Fruit fly (Drosophila melanogaster) whole organism, embryonic: Measurements from ENCODE around the gene Tmhs.
A peak's percentile ranks its signal among the peaks of the same experiment; 100 is the strongest.

Source experiments
- Ada2b ChIP-seq: fragments of 200-800 bp; sonication (Bioruptor generic); IDR thresholded peaks from 2 replicates; pipeline ENCODE4 v1.3.6; 2022; ENCODE audit warnings: missing biosample characterization, missing genetic modification characterization
- Antp ChIP-seq: fragments of 200-800 bp; sonication (Bioruptor generic); optimal IDR thresholded peaks from 3 replicates; lab custom pipeline; 2016; ENCODE audit warnings: missing biosample characterization, missing genetic modification characterization
- B-H2 ChIP-seq: fragments of 200-800 bp; sonication (Bioruptor generic); optimal IDR thresholded peaks from 2 replicates; lab custom pipeline; 2018; ENCODE audit warnings: missing biosample characterization, mild to moderate bottlenecking, missing genetic modification characterization
- C15 ChIP-seq: fragments of 200-800 bp; sonication (Bioruptor generic); IDR thresholded peaks from 3 replicates; pipeline ENCODE4 v1.3.6; 2022; ENCODE audit warnings: missing biosample characterization, missing genetic modification characterization
- CG10209 ChIP-seq: fragments of 200-800 bp; sonication (Bioruptor generic); optimal IDR thresholded peaks from 3 replicates; lab custom pipeline; 2017; ENCODE audit warnings: missing biosample characterization, mild to moderate bottlenecking, missing genetic modification characterization, missing genetic modification reagents
- CG10366 ChIP-seq: fragments of 200-800 bp; sonication (Bioruptor generic); IDR thresholded peaks from 2 replicates; pipeline ENCODE4 v1.3.6; 2022; ENCODE audit warnings: missing biosample characterization, missing genetic modification characterization
- CG10431 ChIP-seq: fragments of 200-800 bp; sonication (Bioruptor generic); optimal IDR thresholded peaks from 3 replicates; lab custom pipeline; 2018; ENCODE audit warnings: missing biosample characterization, mild to moderate bottlenecking, missing genetic modification characterization
- CG11247 ChIP-seq: fragments of 200-800 bp; sonication (Bioruptor generic); IDR thresholded peaks from 2 replicates; pipeline ENCODE4 v1.3.6; 2022; ENCODE audit warnings: missing biosample characterization, missing genetic modification characterization
- CG11695 ChIP-seq: fragments of 200-800 bp; sonication (Bioruptor generic); IDR thresholded peaks from 3 replicates; pipeline ENCODE4 v1.3.6; 2022; ENCODE audit warnings: missing biosample characterization, missing genetic modification characterization
- CG12744 ChIP-seq: fragments of 200-800 bp; sonication (Bioruptor generic); optimal IDR thresholded peaks from 2 replicates; lab custom pipeline; 2016; ENCODE audit warnings: missing biosample characterization, missing genetic modification characterization
- CG12942 ChIP-seq: fragments of 200-800 bp; sonication (Bioruptor generic); optimal IDR thresholded peaks from 3 replicates; lab custom pipeline; 2016; ENCODE audit warnings: missing biosample characterization, missing genetic modification characterization
- CG13123 ChIP-seq: fragments of 200-800 bp; sonication (Bioruptor generic); optimal IDR thresholded peaks from 2 replicates; lab custom pipeline; 2016; ENCODE audit warnings: missing biosample characterization, missing genetic modification characterization
- CG14014 ChIP-seq: fragments of 200-800 bp; sonication (Bioruptor generic); IDR thresholded peaks from 2 replicates; pipeline ENCODE4 v1.3.6; 2022; ENCODE audit warnings: missing biosample characterization, missing genetic modification characterization
- CG15514 ChIP-seq: fragments of 200-800 bp; sonication (Bioruptor generic); optimal IDR thresholded peaks from 3 replicates; lab custom pipeline; 2017; ENCODE audit warnings: missing biosample characterization, missing genetic modification characterization, mild to moderate bottlenecking, moderate library complexity, missing genetic modification reagents
- CG17359 ChIP-seq: fragments of 200-800 bp; sonication (Bioruptor generic); optimal IDR thresholded peaks from 3 replicates; lab custom pipeline; 2018; ENCODE audit warnings: missing biosample characterization, mild to moderate bottlenecking, missing genetic modification characterization, moderate library complexity
- CG17612 ChIP-seq: fragments of 200-800 bp; sonication (Bioruptor generic); IDR thresholded peaks from 2 replicates; pipeline ENCODE4 v1.3.6; 2022; ENCODE audit warnings: missing biosample characterization, missing genetic modification characterization
- CG17802 ChIP-seq: fragments of 200-800 bp; sonication (Bioruptor generic); optimal IDR thresholded peaks from 2 replicates; lab custom pipeline; 2018; ENCODE audit warnings: missing biosample characterization, mild to moderate bottlenecking, missing genetic modification characterization, moderate library complexity
- CG1792 ChIP-seq: fragments of 200-800 bp; sonication (Bioruptor generic); optimal IDR thresholded peaks from 2 replicates; lab custom pipeline; 2016; ENCODE audit warnings: missing biosample characterization, missing genetic modification characterization
- CG2116 ChIP-seq: fragments of 200-800 bp; sonication (Bioruptor generic); optimal IDR thresholded peaks from 3 replicates; lab custom pipeline; 2018; ENCODE audit warnings: missing biosample characterization, mild to moderate bottlenecking, missing genetic modification characterization
- CG31441 ChIP-seq: fragments of 200-800 bp; sonication (Bioruptor generic); IDR thresholded peaks from 2 replicates; pipeline ENCODE4 v1.3.6; 2022; ENCODE audit warnings: missing biosample characterization, missing genetic modification characterization
- CG3726 ChIP-seq: fragments of 200-800 bp; sonication (Bioruptor generic); IDR thresholded peaks from 3 replicates; pipeline ENCODE4, ENCODE4 v1.3.6; 2022; ENCODE audit warnings: missing biosample characterization, missing genetic modification characterization
- CG3847 ChIP-seq: fragments of 200-800 bp; sonication (Bioruptor generic); IDR thresholded peaks from 2 replicates; pipeline ENCODE4 v1.3.6; 2022; ENCODE audit warnings: missing biosample characterization, missing genetic modification characterization
- CG5180 ChIP-seq: fragments of 200-800 bp; sonication (Bioruptor generic); optimal IDR thresholded peaks from 3 replicates; lab custom pipeline; 2017; ENCODE audit warnings: missing biosample characterization, missing genetic modification characterization, mild to moderate bottlenecking, moderate library complexity, missing genetic modification reagents
- CG6813 ChIP-seq: fragments of 200-800 bp; sonication (Bioruptor generic); optimal IDR thresholded peaks from 2 replicates; lab custom pipeline; 2017; ENCODE audit warnings: missing biosample characterization, missing genetic modification characterization, mild to moderate bottlenecking, moderate library complexity, missing genetic modification reagents
- CG7357 ChIP-seq: fragments of 200-800 bp; sonication (Bioruptor generic); IDR thresholded peaks from 3 replicates; pipeline ENCODE4 v1.3.6; 2022; ENCODE audit warnings: missing biosample characterization, missing genetic modification characterization
- CG9215 ChIP-seq: fragments of 200-800 bp; sonication (Bioruptor generic); IDR thresholded peaks from 2 replicates; pipeline ENCODE4 v1.3.6; 2022; ENCODE audit warnings: missing biosample characterization, missing genetic modification characterization
- CG9817 ChIP-seq: fragments of 200-800 bp; sonication (Bioruptor generic); optimal IDR thresholded peaks from 2 replicates; lab custom pipeline; 2018; ENCODE audit warnings: missing biosample characterization, mild to moderate bottlenecking, missing genetic modification characterization, moderate library complexity
- E2f2 ChIP-seq: fragments of 200-800 bp; sonication (Bioruptor generic); IDR thresholded peaks from 2 replicates; pipeline ENCODE4 v1.3.6; 2022; ENCODE audit warnings: missing biosample characterization, missing genetic modification characterization
- Ets97D ChIP-seq: fragments of 200-800 bp; sonication (Bioruptor generic); optimal IDR thresholded peaks from 3 replicates; lab custom pipeline; 2016; ENCODE audit warnings: missing biosample characterization, missing genetic modification characterization
- HLHmδ ChIP-seq: fragments of 200-800 bp; sonication (Bioruptor generic); optimal IDR thresholded peaks from 2 replicates; lab custom pipeline; 2018; ENCODE audit warnings: missing biosample characterization, mild to moderate bottlenecking, missing genetic modification characterization, moderate library complexity
- Scr ChIP-seq: fragments of 200-800 bp; sonication (Bioruptor generic); IDR thresholded peaks from 2 replicates; pipeline ENCODE4 v1.3.6; 2022; ENCODE audit warnings: missing biosample characterization, missing genetic modification characterization; ENCODE audit not compliant: partially characterized antibody
- Sox100B ChIP-seq: fragments of 200-800 bp; sonication (Bioruptor generic); optimal IDR thresholded peaks from 3 replicates; lab custom pipeline; 2018; ENCODE audit warnings: missing biosample characterization, mild to moderate bottlenecking, missing genetic modification characterization
- TFAM ChIP-seq: fragments of 200-800 bp; sonication (Bioruptor generic); optimal IDR thresholded peaks from 2 replicates; lab custom pipeline; 2017; ENCODE audit warnings: missing biosample characterization, missing genetic modification characterization, inconsistent platforms
- Xrp1 ChIP-seq: fragments of 200-800 bp; sonication (Bioruptor generic); IDR thresholded peaks from 2 replicates; pipeline ENCODE4 v1.3.6; 2022; ENCODE audit warnings: missing biosample characterization, missing genetic modification characterization
- ab ChIP-seq: fragments of 200-800 bp; sonication (Bioruptor generic); optimal IDR thresholded peaks from 2 replicates; lab custom pipeline; 2016; ENCODE audit warnings: missing biosample characterization, missing genetic modification characterization
- bab2 ChIP-seq: fragments of 200-800 bp; sonication (Bioruptor generic); optimal IDR thresholded peaks from 2 replicates; lab custom pipeline; 2016; ENCODE audit warnings: missing biosample characterization, missing genetic modification characterization
- bowl ChIP-seq: fragments of 200-800 bp; sonication (Bioruptor generic); IDR thresholded peaks from 2 replicates; pipeline ENCODE4 v1.3.6; 2022; ENCODE audit warnings: missing biosample characterization, missing genetic modification characterization
- cas ChIP-seq: fragments of 200-800 bp; sonication (Bioruptor generic); IDR thresholded peaks from 2 replicates; pipeline ENCODE4 v1.3.6; 2022; ENCODE audit warnings: missing biosample characterization, missing genetic modification characterization
- esg ChIP-seq: fragments of 200-800 bp; sonication (Bioruptor generic); conservative IDR thresholded peaks from 2 replicates; pipeline ENCODE4 v1.3.6; 2022; ENCODE audit warnings: missing biosample characterization, missing genetic modification characterization
- gt ChIP-seq: fragments of 200-800 bp; sonication (Bioruptor generic); IDR thresholded peaks from 2 replicates; pipeline ENCODE4 v1.3.6; 2022; ENCODE audit warnings: missing biosample characterization, missing genetic modification characterization
- kni ChIP-seq: fragments of 200-800 bp; sonication (Bioruptor generic); optimal IDR thresholded peaks from 3 replicates; lab custom pipeline; 2017; ENCODE audit warnings: mild to moderate bottlenecking, missing biosample characterization, missing genetic modification reagents, missing genetic modification characterization
- knrl ChIP-seq: fragments of 200-800 bp; sonication (Bioruptor generic); IDR thresholded peaks from 3 replicates; pipeline ENCODE4 v1.3.6; 2022; ENCODE audit warnings: missing biosample characterization, missing genetic modification characterization; ENCODE audit not compliant: partially characterized antibody
- onecut ChIP-seq: fragments of 200-800 bp; sonication (Bioruptor generic); IDR thresholded peaks from 2 replicates; pipeline ENCODE4 v1.3.6; 2022; ENCODE audit warnings: missing biosample characterization, missing genetic modification characterization
- phol ChIP-seq: fragments of 200-800 bp; sonication (Bioruptor generic); optimal IDR thresholded peaks from 3 replicates; lab custom pipeline; 2018; ENCODE audit warnings: missing biosample characterization, mild to moderate bottlenecking, missing genetic modification characterization, moderate library complexity
- pita ChIP-seq: fragments of 200-800 bp; sonication (Bioruptor generic); optimal IDR thresholded peaks from 2 replicates; lab custom pipeline; 2017; ENCODE audit warnings: missing biosample characterization, mild to moderate bottlenecking, missing genetic modification characterization
- sd ChIP-seq: fragments of 200-800 bp; sonication (Bioruptor generic); optimal IDR thresholded peaks from 3 replicates; lab custom pipeline; 2018; ENCODE audit warnings: missing biosample characterization, mild to moderate bottlenecking, missing genetic modification characterization, moderate library complexity
- sim ChIP-seq: fragments of 200-800 bp; sonication (Bioruptor generic); IDR thresholded peaks from 2 replicates; pipeline ENCODE4 v1.3.6; 2022; ENCODE audit warnings: missing biosample characterization, missing genetic modification characterization
- stc ChIP-seq: fragments of 200-800 bp; sonication (Bioruptor generic); IDR thresholded peaks from 2 replicates; pipeline ENCODE4 v1.3.6; 2022; ENCODE audit warnings: missing biosample characterization, missing genetic modification characterization
- tgo ChIP-seq: fragments of 200-800 bp; sonication (Bioruptor generic); IDR thresholded peaks from 3 replicates; pipeline ENCODE4 v1.3.6; 2022; ENCODE audit warnings: missing biosample characterization, missing genetic modification characterization
- toy ChIP-seq: fragments of 200-800 bp; sonication (Bioruptor generic); IDR thresholded peaks from 2 replicates; pipeline ENCODE4 v1.3.6; 2022; ENCODE audit warnings: missing biosample characterization, missing genetic modification characterization
- z ChIP-seq: fragments of 200-800 bp; sonication (Bioruptor generic); IDR thresholded peaks from 3 replicates; pipeline ENCODE4 v1.3.6; 2022; ENCODE audit warnings: missing biosample characterization, missing genetic modification characterization

Tmhs gene

dm6 chr3L:1880692-1881091 is 4.8 kb upstream of the Tmhs start (continued):
- TF ChIP-seq TFAM (GFP tag; lab: Kevin White, UChicago) (no peak), CG17612 (no peak), onecut (GFP tag; lab: Robert Waterston, UW) (peak; percentile 35; the same call in 1 of the 2 replicates), esg (peak; percentile 27; the same call in 1 of the 2 replicates), CG13123 (GFP tag; lab: Kevin White, UChicago) (no peak), C15 (GFP tag; lab: Robert Waterston, UW) (0 out of 3 replicates have a peak, but pooled peaks have one; percentile 54), CG17802 (no peak), kni (GFP tag; lab: Kevin White, UChicago) (no peak), CG3726 (0 out of 3 replicates have a peak, but pooled peaks have one; percentile 18), Scr (no peak), toy (GFP tag; lab: Robert Waterston, UW) (peak; percentile 6; the same call in 1 of the 2 replicates), knrl (no peak), sim (GFP tag; lab: Robert Waterston, UW) (no peak), CG11247 (GFP tag; lab: Robert Waterston, UW) (peak; percentile 62; the same call in 1 of the 2 replicates), Sox100B (GFP tag; lab: Kevin White, UChicago) (no peak), CG14014 (GFP tag; lab: Robert Waterston, UW) (peak; percentile 46; the same call in 1 of the 2 replicates), CG17359 (peak; percentile 51), HLHmδ (GFP tag; lab: Kevin White, UChicago) (no peak), sd (tag; lab: Kevin White, UChicago) (no peak), tgo (GFP tag; lab: Robert Waterston, UW) (peak; percentile 59; the same call in 2 of the 3 replicates), Antp (peak; percentile 34), CG1792 (GFP tag; lab: Kevin White, UChicago) (no peak), CG10209 (GFP tag; lab: Kevin White, UChicago) (no peak), bowl (GFP tag; lab: Robert Waterston, UW) (no peak), B-H2 (GFP tag; lab: Kevin White, UChicago) (no peak), E2f2 (GFP tag; lab: Robert Waterston, UW) (peak; percentile 14; the same call in 1 of the 2 replicates), pita (no peak), CG5180 (GFP tag; lab: Kevin White, UChicago) (no peak), CG10366 (peak; percentile 34; the same call in 1 of the 2 replicates), Ada2b (GFP tag; lab: Robert Waterston, UW) (peak; percentile 70), CG15514 (GFP tag; lab: Kevin White, UChicago) (peak; percentile 44), CG9817 (tag; lab: Kevin White, UChicago) (no peak), CG12942 (GFP tag; lab: Kevin White, UChicago) (no peak), CG3847 (peak; percentile 39), CG9215 (GFP tag; lab: Robert Waterston, UW) (peak; percentile 6; the same call in 1 of the 2 replicates), Xrp1 (GFP tag; lab: Robert Waterston, UW) (peak; percentile 45; the same call in 1 of the 2 replicates), CG11695 (GFP tag; lab: Robert Waterston, UW) (0 out of 3 replicates have a peak, but pooled peaks have one; percentile 41), gt (no peak), CG12744 (no peak), phol (tag; lab: Kevin White, UChicago) (peak; percentile 32), ab (GFP tag; lab: Kevin White, UChicago) (no peak), z (GFP tag; lab: Robert Waterston, UW) (no peak), CG10431 (GFP tag; lab: Kevin White, UChicago) (no peak), bab2 (GFP tag; lab: Kevin White, UChicago) (peak; percentile 25), stc (peak; percentile 53), CG6813 (peak; percentile 19), CG31441 (GFP tag; lab: Robert Waterston, UW) (0 out of 2 replicates have a peak, but pooled peaks have one; percentile 22), CG2116 (GFP tag; lab: Kevin White, UChicago) (no peak), Ets97D (GFP tag; lab: Kevin White, UChicago) (no peak), cas (GFP tag; lab: Robert Waterston, UW) (no peak), CG7357 (GFP tag; lab: Robert Waterston, UW) (0 out of 3 replicates have a peak, but pooled peaks have one; percentile 34)
